Worm (Caenorhabditis elegans) whole organism, L2 larva: ENCODE results near the gene K11D12.8.

Experiments
- ZK546.5 ChIP-seq: sonication (generic microtip); optimal IDR thresholded peaks from 2 replicates; lab custom pipeline; 2017; ENCODE audit warnings: missing biosample characterization, missing genetic modification characterization
- alr-1 ChIP-seq: fragments of 150-350 bp; optimal IDR thresholded peaks from 2 replicates; lab custom pipeline; 2014; ENCODE audit warnings: missing biosample characterization, missing genetic modification characterization
- ama-1 ChIP-seq: fragments of 150-350 bp; optimal IDR thresholded peaks from 2 replicates; lab custom pipeline; 2018; ENCODE audit warnings: inconsistent platforms
- blmp-1 ChIP-seq: sonication (generic microtip); optimal IDR thresholded peaks from 2 replicates; lab custom pipeline; 2017; ENCODE audit warnings: missing genetic modification characterization, mild to moderate bottlenecking, missing compliant biosample characterization, antibody characterized with exemption, moderate library complexity; ENCODE audit not compliant: insufficient read depth
- egl-27 ChIP-seq: sonication (generic microtip); optimal IDR thresholded peaks from 3 replicates; lab custom pipeline; 2017; ENCODE audit warnings: missing biosample characterization, missing genetic modification reagents, missing genetic modification characterization
- elt-3 ChIP-seq: sonication (generic microtip); optimal IDR thresholded peaks from 2 replicates; lab custom pipeline; 2017; ENCODE audit warnings: missing biosample characterization, missing genetic modification characterization
- fos-1 ChIP-seq: fragments of 150-350 bp; optimal IDR thresholded peaks from 2 replicates; lab custom pipeline; 2014; ENCODE audit warnings: missing biosample characterization, missing genetic modification characterization
- mdl-1 ChIP-seq, 2 experiments: fragments of 150-350 bp in 1 of 2; sonication (generic microtip) in 1 of 2; optimal IDR thresholded peaks; 2 replicates each; lab custom pipeline; 2017; ENCODE audit warnings: missing biosample characterization in 2 of 2, missing genetic modification characterization in 2 of 2
- nhr-11 ChIP-seq: fragments of 150-350 bp; optimal IDR thresholded peaks from 2 replicates; lab custom pipeline; 2014; ENCODE audit warnings: missing biosample characterization, missing genetic modification characterization
- nhr-6 ChIP-seq: fragments of 150-350 bp; optimal IDR thresholded peaks from 2 replicates; lab custom pipeline; 2014; ENCODE audit warnings: missing biosample characterization, missing genetic modification characterization
- skn-1 ChIP-seq: sonication (generic microtip); optimal IDR thresholded peaks from 2 replicates; lab custom pipeline; 2017; ENCODE audit warnings: missing biosample characterization, missing genetic modification characterization
- sma-9 ChIP-seq, 2 experiments: fragments of 150-350 bp in 1 of 2; sonication (generic microtip) in 1 of 2; optimal IDR thresholded peaks; 2 replicates each; lab custom pipeline; 2014 to 2016; ENCODE audit warnings: missing genetic modification characterization in 2 of 2, mild to moderate bottlenecking in 1 of 2, missing biosample characterization in 1 of 2, missing compliant biosample characterization in 1 of 2, missing genetic modification reagents in 1 of 2, moderate library complexity in 1 of 2
- unc-39 ChIP-seq: fragments of 150-350 bp; optimal IDR thresholded peaks from 2 replicates; lab custom pipeline; 2014; ENCODE audit warnings: missing biosample characterization, missing genetic modification characterization

DNA sequence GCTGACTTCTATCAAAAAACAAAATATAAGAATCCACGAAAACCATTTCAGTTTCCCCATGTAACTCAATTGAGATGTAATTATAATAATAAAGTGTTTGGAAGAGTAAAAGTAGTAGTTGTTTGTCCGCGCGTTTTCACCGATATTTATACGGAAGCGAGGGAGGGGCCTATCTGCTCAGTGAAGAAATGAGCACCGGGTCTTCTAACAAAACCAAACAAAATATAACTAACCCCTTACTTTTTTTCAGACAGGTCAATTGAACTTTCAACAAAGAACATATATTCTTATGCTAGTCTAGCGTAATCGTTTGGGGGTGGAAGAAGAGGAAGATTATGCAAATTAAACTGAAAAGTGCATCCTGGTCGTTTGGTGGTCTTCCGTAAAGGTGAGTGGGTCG is 45.6 kb downstream of the K11D12.8 start, which contains the start of gene ncx-9:
- no peak for TF ChIP-seq egl-27 (tag; lab: Kevin White, UChicago)
- TF ChIP-seq blmp-1 (tag; lab: Kevin White, UChicago): no peak
- TF ChIP-seq unc-39 (tag; lab: Kevin White, UChicago): no peak
- no peak for TF ChIP-seq ama-1 (lab: Kevin White, UChicago)
- no peak for TF ChIP-seq sma-9 (GFP tag; optimal IDR thresholded peaks at IDR 0.05; lab: Kevin White, UChicago)
- TF ChIP-seq sma-9 (tag; optimal IDR thresholded peaks at IDR 0.05; lab: Kevin White, UChicago): no peak
- no peak for TF ChIP-seq elt-3 (tag; lab: Kevin White, UChicago)
- no peak for TF ChIP-seq nhr-6
- TF ChIP-seq nhr-11 (tag; lab: Kevin White, UChicago): no peak
- TF ChIP-seq ZK546.5 (tag; lab: Kevin White, UChicago): no peak
- TF ChIP-seq alr-1: no peak
- no peak for TF ChIP-seq fos-1 (tag; lab: Kevin White, UChicago)
- TF ChIP-seq skn-1 (tag; lab: Kevin White, UChicago): no peak
- TF ChIP-seq mdl-1 (tag; optimal IDR thresholded peaks at IDR 0.05; lab: Kevin White, UChicago): no peak
